Worm (Caenorhabditis elegans) whole organism, young adult: ENCODE results near the gene nrfl-1.

Source experiments
- F37B4.10 ChIP-seq: fragments of 200-800 bp; sonication (Bioruptor generic); IDR thresholded peaks from 2 replicates; pipeline ENCODE4 v1.3.6; 2022; ENCODE audit warnings: missing genetic modification characterization, missing compliant biosample characterization
- F57A8.1 ChIP-seq: fragments of 200-800 bp; sonication (Bioruptor generic); optimal IDR thresholded peaks from 2 replicates; lab custom pipeline; 2018; ENCODE audit warnings: mild to moderate bottlenecking, missing genetic modification characterization, moderate library complexity, missing compliant biosample characterization
- Y95B8A.8 ChIP-seq: fragments of 200-800 bp; sonication (Bioruptor generic); IDR thresholded peaks from 2 replicates; pipeline ENCODE4 v1.3.6; 2022; ENCODE audit warnings: missing genetic modification reagents, missing genetic modification characterization, missing compliant biosample characterization
- let-526 ChIP-seq: fragments of 200-800 bp; sonication (Bioruptor generic); IDR thresholded peaks from 2 replicates; pipeline ENCODE4 v1.3.6; 2022; ENCODE audit warnings: missing genetic modification reagents, missing genetic modification characterization, missing compliant biosample characterization
- let-607 ChIP-seq, 2 experiments: fragments of 200-800 bp in 1 of 2; sonication (Bioruptor generic) in 1 of 2; sonication (generic microtip) in 1 of 2; optimal IDR thresholded peaks; 2 replicates each; lab custom pipeline; 2016 to 2018; ENCODE audit warnings: mild to moderate bottlenecking in 2 of 2, missing compliant biosample characterization in 2 of 2, missing genetic modification characterization in 2 of 2, moderate library complexity in 2 of 2, missing genotype in 1 of 2
- madf-10 ChIP-seq: sonication (generic microtip); optimal IDR thresholded peaks from 2 replicates; lab custom pipeline; 2016; ENCODE audit warnings: mild to moderate bottlenecking, missing genetic modification characterization, missing compliant biosample characterization
- nhr-27 ChIP-seq: fragments of 200-800 bp; sonication (Bioruptor generic); optimal IDR thresholded peaks from 2 replicates; lab custom pipeline; 2018; ENCODE audit warnings: mild to moderate bottlenecking, missing genetic modification characterization, moderate library complexity, missing compliant biosample characterization
- xnd-1 ChIP-seq: sonication (generic microtip); optimal IDR thresholded peaks from 2 replicates; lab custom pipeline; 2016; ENCODE audit warnings: missing genotype, missing genetic modification reagents, missing genetic modification characterization, missing compliant biosample characterization
- ztf-22 ChIP-seq: fragments of 200-800 bp; sonication (Bioruptor generic); optimal IDR thresholded peaks from 2 replicates; lab custom pipeline; 2018; ENCODE audit warnings: mild to moderate bottlenecking, missing genetic modification characterization, moderate library complexity, missing compliant biosample characterization

- TF ChIP-seq let-607 (tag; optimal IDR thresholded peaks at IDR 0.05; lab: Kevin White, UChicago) (no peak), Y95B8A.8 (GFP tag; lab: Robert Waterston, UW) (no peak), F57A8.1 (GFP tag; lab: Kevin White, UChicago) (no peak), ztf-22 (GFP tag; lab: Kevin White, UChicago) (no peak), let-526 (no peak), nhr-27 (tag; lab: Kevin White, UChicago) (no peak), F37B4.10 (GFP tag; lab: Robert Waterston, UW) (no peak), xnd-1 (tag; lab: Kevin White, UChicago) (no peak), madf-10 (no peak)
These were observed 26.9 kb upstream of the nrfl-1 start for ce11 chrIV:9092011-9092410.
